Worm (Caenorhabditis elegans) whole organism, early embryonic: ENCODE data around the gene alg-1.

Experiments
- B0310.2 ChIP-seq: sonication (generic microtip); optimal IDR thresholded peaks from 2 replicates; lab custom pipeline; 2016; ENCODE audit warnings: mild to moderate bottlenecking, missing genetic modification characterization, missing compliant biosample characterization
- aly-1 ChIP-seq: sonication (generic microtip); optimal IDR thresholded peaks from 2 replicates; lab custom pipeline; 2016; ENCODE audit warnings: missing genetic modification characterization, missing compliant biosample characterization
- ama-1 ChIP-seq: fragments of 150-350 bp; optimal IDR thresholded peaks from 2 replicates; lab custom pipeline; 2014
- flt-1 ChIP-seq: fragments of 200-800 bp; sonication (Bioruptor generic); IDR thresholded peaks from 2 replicates; pipeline ENCODE4 v1.3.6; 2022; ENCODE audit warnings: missing genetic modification characterization, missing compliant biosample characterization
- hnd-1 ChIP-seq: sonication (generic microtip); optimal IDR thresholded peaks from 2 replicates; lab custom pipeline; 2016; ENCODE audit warnings: missing genetic modification characterization, missing compliant biosample characterization
- pes-1 ChIP-seq: fragments of 200-800 bp; sonication (Bioruptor generic); IDR thresholded peaks from 2 replicates; pipeline ENCODE4 v1.3.6; 2022; ENCODE audit warnings: missing genetic modification reagents, missing genetic modification characterization, missing compliant biosample characterization
- scrt-1 ChIP-seq: fragments of 200-800 bp; sonication (Bioruptor generic); IDR thresholded peaks from 2 replicates; pipeline ENCODE4 v1.3.6; 2022; ENCODE audit warnings: missing genetic modification characterization, missing compliant biosample characterization
- tbx-11 ChIP-seq: fragments of 200-800 bp; sonication (Bioruptor generic); IDR thresholded peaks from 2 replicates; pipeline ENCODE4 v1.3.6; 2022; ENCODE audit warnings: missing genetic modification characterization, missing compliant biosample characterization
- tra-4 ChIP-seq: sonication (generic microtip); optimal IDR thresholded peaks from 2 replicates; lab custom pipeline; 2017; ENCODE audit warnings: missing genetic modification characterization, missing compliant biosample characterization

ce11 chrX:13948810-13949209 lies at the start of gene alg-1:
- no peak for TF ChIP-seq aly-1 (tag; lab: Kevin White, UChicago)
- no peak for TF ChIP-seq flt-1 (GFP tag; lab: Robert Waterston, UW)
- no peak for TF ChIP-seq tbx-11 (GFP tag; lab: Robert Waterston, UW)
- TF ChIP-seq B0310.2 (tag; lab: Kevin White, UChicago) = no peak
- TF ChIP-seq pes-1 (GFP tag; lab: Robert Waterston, UW) = no peak
- TF ChIP-seq scrt-1 = no peak
- TF ChIP-seq hnd-1 (tag; lab: Kevin White, UChicago) = no peak
- no peak for TF ChIP-seq tra-4 (tag; lab: Kevin White, UChicago)
- no peak for TF ChIP-seq ama-1 (lab: Kevin White, UChicago)
